Worm (Caenorhabditis elegans) whole organism, L2 larva: ENCODE measurements around the gene R05G6.5.

Source experiments
- C34F6.9 ChIP-seq: fragments of 150-350 bp; optimal IDR thresholded peaks from 2 replicates; lab custom pipeline; 2014; ENCODE audit warnings: missing biosample characterization, missing genetic modification characterization
- egl-27 ChIP-seq: sonication (generic microtip); optimal IDR thresholded peaks from 3 replicates; lab custom pipeline; 2017; ENCODE audit warnings: missing biosample characterization, missing genetic modification reagents, missing genetic modification characterization
- elt-3 ChIP-seq: sonication (generic microtip); optimal IDR thresholded peaks from 2 replicates; lab custom pipeline; 2017; ENCODE audit warnings: missing biosample characterization, missing genetic modification characterization
- nhr-12 ChIP-seq: fragments of 150-350 bp; optimal IDR thresholded peaks from 2 replicates; lab custom pipeline; 2014; ENCODE audit warnings: missing biosample characterization, missing genetic modification characterization
- nhr-77 ChIP-seq: fragments of 150-350 bp; optimal IDR thresholded peaks from 2 replicates; lab custom pipeline; 2014; ENCODE audit warnings: missing biosample characterization, missing genetic modification characterization
- sem-4 ChIP-seq: fragments of 150-350 bp; optimal IDR thresholded peaks from 2 replicates; lab custom pipeline; 2014; ENCODE audit warnings: missing biosample characterization, missing genetic modification reagents, missing genetic modification characterization

DNA sequence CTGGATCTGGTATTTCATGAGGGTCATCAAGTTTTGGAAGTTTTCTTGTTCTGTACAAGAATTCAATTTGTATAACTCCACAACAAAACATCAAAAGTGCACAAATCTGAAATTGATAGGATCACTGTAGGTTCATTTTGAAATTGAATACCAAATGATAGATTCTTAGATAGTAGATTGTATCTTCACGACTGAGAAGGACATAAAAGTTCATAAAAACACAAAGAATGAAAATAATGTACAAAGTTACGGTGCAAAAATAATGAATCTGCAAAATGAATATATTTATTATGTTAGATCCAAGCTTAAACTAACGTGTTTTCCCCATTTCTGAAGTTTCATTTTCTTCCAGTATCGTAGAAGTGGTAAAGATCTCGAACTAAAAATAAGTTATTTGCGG, 7.2 kb upstream of the R05G6.5 start:
- TF ChIP-seq nhr-12 (tag; lab: Kevin White, UChicago) (no peak), nhr-77 (tag; lab: Kevin White, UChicago) (no peak), sem-4 (tag; lab: Kevin White, UChicago) (no peak), C34F6.9 (no peak), elt-3 (tag; lab: Kevin White, UChicago) (no peak), egl-27 (no peak)
